Worm (Caenorhabditis elegans): Measurements from ENCODE around the gene srh-246.

ce11 chrV:699489-700129, 42.0 kb upstream of the srh-246 start, which contains the start of the genes ugt-29 and srx-5:
- no peak for TF ChIP-seq fos-1 (tag; optimal IDR thresholded peaks at IDR 0.05)
- no peak for TF ChIP-seq nhr-25 (tag; optimal IDR thresholded peaks at IDR 0.05)
- TF ChIP-seq nhr-28 (tag; optimal IDR thresholded peaks at IDR 0.05), result no peak

All from whole organism, L3 larva.